Worm (Caenorhabditis elegans) whole organism, L2 larva: ENCODE results near the gene F31F7.1.

Experiments
- C34F6.9 ChIP-seq: fragments of 150-350 bp; optimal IDR thresholded peaks from 2 replicates; lab custom pipeline; 2014; ENCODE audit warnings: missing biosample characterization, missing genetic modification characterization
- ZK546.5 ChIP-seq: sonication (generic microtip); optimal IDR thresholded peaks from 2 replicates; lab custom pipeline; 2017; ENCODE audit warnings: missing biosample characterization, missing genetic modification characterization
- ama-1 ChIP-seq: fragments of 150-350 bp; optimal IDR thresholded peaks from 2 replicates; lab custom pipeline; 2018; ENCODE audit warnings: inconsistent platforms
- crh-2 ChIP-seq: sonication (generic microtip); optimal IDR thresholded peaks from 2 replicates; lab custom pipeline; 2017; ENCODE audit warnings: missing biosample characterization, missing genetic modification characterization
- egl-27 ChIP-seq: sonication (generic microtip); optimal IDR thresholded peaks from 3 replicates; lab custom pipeline; 2017; ENCODE audit warnings: missing biosample characterization, missing genetic modification reagents, missing genetic modification characterization
- lin-11 ChIP-seq: fragments of 150-350 bp; sonication (generic microtip); optimal IDR thresholded peaks from 2 replicates; lab custom pipeline; 2014; ENCODE audit warnings: missing biosample characterization, missing genetic modification characterization, inconsistent platforms, mixed read lengths
- lsy-2 ChIP-seq, 2 experiments: fragments of 150-350 bp in 1 of 2; sonication (generic microtip) in 1 of 2; optimal IDR thresholded peaks; 2 replicates each; lab custom pipeline; 2014 to 2017; ENCODE audit warnings: missing biosample characterization in 2 of 2, missing genetic modification characterization in 2 of 2
- nhr-11 ChIP-seq: fragments of 150-350 bp; optimal IDR thresholded peaks from 2 replicates; lab custom pipeline; 2014; ENCODE audit warnings: missing biosample characterization, missing genetic modification characterization
- nhr-129 ChIP-seq: fragments of 150-350 bp; optimal IDR thresholded peaks from 2 replicates; lab custom pipeline; 2014; ENCODE audit warnings: missing biosample characterization, missing genetic modification characterization
- peb-1 ChIP-seq: fragments of 150-350 bp; optimal IDR thresholded peaks from 2 replicates; lab custom pipeline; 2014; ENCODE audit warnings: missing biosample characterization, missing genetic modification characterization
- snpc-4 ChIP-seq: fragments of 150-350 bp; optimal IDR thresholded peaks from 2 replicates; lab custom pipeline; 2014; ENCODE audit warnings: missing biosample characterization, missing genetic modification characterization
- unc-39 ChIP-seq: fragments of 150-350 bp; optimal IDR thresholded peaks from 2 replicates; lab custom pipeline; 2014; ENCODE audit warnings: missing biosample characterization, missing genetic modification characterization
- unc-62 ChIP-seq: fragments of 150-350 bp; optimal IDR thresholded peaks from 2 replicates; lab custom pipeline; 2014; ENCODE audit warnings: missing biosample characterization, missing genetic modification reagents, missing genetic modification characterization

- TF ChIP-seq unc-39 (no peak), ZK546.5 (tag; lab: Kevin White, UChicago) (no peak), unc-62 (GFP tag; lab: Kevin White, UChicago) (no peak), ama-1 (no peak), nhr-11 (tag; lab: Kevin White, UChicago) (no peak), lin-11 (no peak), lsy-2 (tag; optimal IDR thresholded peaks at IDR 0.05; lab: Kevin White, UChicago) (no peak), egl-27 (tag; lab: Kevin White, UChicago) (no peak), snpc-4 (tag; lab: Kevin White, UChicago) (no peak), peb-1 (tag; lab: Kevin White, UChicago) (no peak), C34F6.9 (no peak), nhr-129 (tag; lab: Kevin White, UChicago) (no peak), crh-2 (no peak)
Measured at ce11 chrV:6250959-6251598, 25.2 kb upstream of the F31F7.1 start.
